Fruit fly (Drosophila melanogaster) whole organism, embryonic: ENCODE measurements around the gene Rab19.

Experiments used
- Awh ChIP-seq: fragments of 200-800 bp; sonication (Bioruptor generic); IDR thresholded peaks from 2 replicates; pipeline ENCODE4, ENCODE4 v1.3.6; 2022; ENCODE audit warnings: missing biosample characterization, missing genetic modification characterization
- B-H1 ChIP-seq: fragments of 200-800 bp; sonication (Bioruptor generic); IDR thresholded peaks from 3 replicates; pipeline ENCODE4 v1.3.6; 2022; ENCODE audit warnings: missing biosample characterization, missing genetic modification characterization
- BEAF-32 ChIP-seq: fragments of 200-800 bp; sonication (Bioruptor generic); optimal IDR thresholded peaks from 3 replicates; lab custom pipeline; 2017; ENCODE audit warnings: missing biosample characterization, missing genetic modification characterization, mild to moderate bottlenecking, moderate library complexity, missing genetic modification reagents
- Bdp1 ChIP-seq: fragments of 200-800 bp; sonication (Bioruptor generic); optimal IDR thresholded peaks from 3 replicates; lab custom pipeline; 2016; ENCODE audit warnings: missing biosample characterization, missing genetic modification characterization
- CG11398 ChIP-seq: fragments of 200-800 bp; sonication (Bioruptor generic); optimal IDR thresholded peaks from 2 replicates; lab custom pipeline; 2016; ENCODE audit warnings: missing biosample characterization, missing genetic modification characterization
- CG11723 ChIP-seq: fragments of 200-800 bp; sonication (Bioruptor generic); optimal IDR thresholded peaks from 2 replicates; lab custom pipeline; 2017; ENCODE audit warnings: missing biosample characterization, mild to moderate bottlenecking, missing genetic modification characterization
- CG12155 ChIP-seq: fragments of 200-800 bp; sonication (Bioruptor generic); optimal IDR thresholded peaks from 3 replicates; lab custom pipeline; 2016; ENCODE audit warnings: missing biosample characterization, missing genetic modification characterization
- CG12744 ChIP-seq: fragments of 200-800 bp; sonication (Bioruptor generic); optimal IDR thresholded peaks from 2 replicates; lab custom pipeline; 2016; ENCODE audit warnings: missing biosample characterization, missing genetic modification characterization
- CG13296 ChIP-seq: fragments of 200-800 bp; sonication (Bioruptor generic); optimal IDR thresholded peaks from 3 replicates; lab custom pipeline; 2018; ENCODE audit warnings: missing biosample characterization, mild to moderate bottlenecking, missing genetic modification characterization
- CG13424 ChIP-seq: fragments of 200-800 bp; sonication (Bioruptor generic); optimal IDR thresholded peaks from 2 replicates; lab custom pipeline; 2019; ENCODE audit warnings: missing biosample characterization, mild to moderate bottlenecking, missing genetic modification characterization, moderate library complexity
- CG14860 ChIP-seq: fragments of 200-800 bp; sonication (Bioruptor generic); IDR thresholded peaks from 3 replicates; pipeline ENCODE4 v1.3.6; 2022; ENCODE audit warnings: missing biosample characterization, missing genetic modification characterization; ENCODE audit not compliant: partially characterized antibody
- CG15269 ChIP-seq: fragments of 200-800 bp; sonication (Bioruptor generic); optimal IDR thresholded peaks from 2 replicates; lab custom pipeline; 2018; ENCODE audit warnings: missing biosample characterization, mild to moderate bottlenecking, missing genetic modification characterization, moderate library complexity
- CG1529 ChIP-seq: fragments of 200-800 bp; sonication (Bioruptor generic); optimal IDR thresholded peaks from 3 replicates; lab custom pipeline; 2018; ENCODE audit warnings: missing biosample characterization, missing genetic modification characterization
- CG17328 ChIP-seq: fragments of 200-800 bp; sonication (Bioruptor generic); IDR thresholded peaks from 2 replicates; pipeline ENCODE4 v1.3.6; 2022; ENCODE audit warnings: missing biosample characterization, missing genetic modification characterization
- CG2116 ChIP-seq: fragments of 200-800 bp; sonication (Bioruptor generic); optimal IDR thresholded peaks from 3 replicates; lab custom pipeline; 2018; ENCODE audit warnings: missing biosample characterization, mild to moderate bottlenecking, missing genetic modification characterization
- CG30403 ChIP-seq: fragments of 200-800 bp; sonication (Bioruptor generic); optimal IDR thresholded peaks from 3 replicates; lab custom pipeline; 2016; ENCODE audit warnings: missing biosample characterization, missing genetic modification characterization
- CG31365 ChIP-seq: fragments of 200-800 bp; sonication (Bioruptor generic); optimal IDR thresholded peaks from 2 replicates; lab custom pipeline; 2018; ENCODE audit warnings: missing biosample characterization, mild to moderate bottlenecking, missing genetic modification characterization
- CG34224 ChIP-seq: fragments of 200-800 bp; sonication (Bioruptor generic); IDR thresholded peaks from 3 replicates; pipeline ENCODE4 v1.3.6; 2022; ENCODE audit warnings: missing biosample characterization, missing genetic modification characterization; ENCODE audit not compliant: partially characterized antibody
- CG34422 ChIP-seq: fragments of 200-800 bp; sonication (Bioruptor generic); IDR thresholded peaks from 3 replicates; pipeline ENCODE4 v1.3.6; 2022; ENCODE audit warnings: missing biosample characterization, missing genetic modification characterization
- CG4820 ChIP-seq: fragments of 200-800 bp; sonication (Bioruptor generic); optimal IDR thresholded peaks from 3 replicates; lab custom pipeline; 2016; ENCODE audit warnings: missing biosample characterization, missing genetic modification characterization
- CG5953 ChIP-seq: fragments of 200-800 bp; sonication (Bioruptor generic); IDR thresholded peaks from 2 replicates; pipeline ENCODE4 v1.3.6; 2022; ENCODE audit warnings: missing biosample characterization, missing genetic modification characterization
- CG8089 ChIP-seq: fragments of 200-800 bp; sonication (Bioruptor generic); optimal IDR thresholded peaks from 3 replicates; lab custom pipeline; 2016; ENCODE audit warnings: missing biosample characterization, missing genetic modification characterization
- CG8388 ChIP-seq: fragments of 200-800 bp; sonication (Bioruptor generic); optimal IDR thresholded peaks from 2 replicates; lab custom pipeline; 2019; ENCODE audit warnings: missing biosample characterization, mild to moderate bottlenecking, missing genetic modification characterization, moderate library complexity
- CG8944 ChIP-seq: fragments of 200-800 bp; sonication (Bioruptor generic); optimal IDR thresholded peaks from 3 replicates; lab custom pipeline; 2016; ENCODE audit warnings: missing biosample characterization, missing genetic modification characterization
- CG9932 ChIP-seq: fragments of 200-800 bp; sonication (Bioruptor generic); IDR thresholded peaks from 2 replicates; pipeline ENCODE4 v1.3.6; 2022; ENCODE audit warnings: missing biosample characterization, missing genetic modification characterization
- Dref ChIP-seq: fragments of 200-800 bp; sonication (Bioruptor generic); IDR thresholded peaks from 2 replicates; pipeline ENCODE4 v1.3.6; 2022; ENCODE audit warnings: missing biosample characterization, missing genetic modification characterization
- E2f1 ChIP-seq: fragments of 200-800 bp; sonication (Bioruptor generic); IDR thresholded peaks from 2 replicates; pipeline ENCODE4 v1.3.6; 2022; ENCODE audit warnings: missing biosample characterization, missing genetic modification characterization
- Ets97D ChIP-seq: fragments of 200-800 bp; sonication (Bioruptor generic); optimal IDR thresholded peaks from 3 replicates; lab custom pipeline; 2016; ENCODE audit warnings: missing biosample characterization, missing genetic modification characterization
- HmgD ChIP-seq: fragments of 200-800 bp; sonication (Bioruptor generic); optimal IDR thresholded peaks from 3 replicates; lab custom pipeline; 2016; ENCODE audit warnings: missing biosample characterization, missing genetic modification characterization
- Lim3 ChIP-seq: fragments of 200-800 bp; sonication (Bioruptor generic); IDR thresholded peaks from 2 replicates; pipeline ENCODE4 v1.3.6; 2022; ENCODE audit warnings: missing biosample characterization, missing genetic modification characterization
- MBD-R2 ChIP-seq: fragments of 200-800 bp; sonication (Bioruptor generic); IDR thresholded peaks from 2 replicates; pipeline ENCODE4 v1.3.6; 2022; ENCODE audit warnings: missing biosample characterization, missing genetic modification characterization
- NC2α ChIP-seq: fragments of 200-800 bp; sonication (Bioruptor generic); optimal IDR thresholded peaks from 2 replicates; lab custom pipeline; 2016; ENCODE audit warnings: missing biosample characterization, missing genetic modification characterization
- NFAT ChIP-seq: fragments of 200-800 bp; sonication (Bioruptor generic); IDR thresholded peaks from 2 replicates; pipeline ENCODE4 v1.3.6; 2022; ENCODE audit warnings: missing biosample characterization, missing genetic modification characterization
- NK7.1 ChIP-seq: fragments of 200-800 bp; sonication (Bioruptor generic); optimal IDR thresholded peaks from 3 replicates; lab custom pipeline; 2016; ENCODE audit warnings: missing biosample characterization, missing genetic modification characterization
- ap ChIP-seq: fragments of 200-800 bp; sonication (Bioruptor generic); IDR thresholded peaks from 2 replicates; pipeline ENCODE4 v1.3.6; 2022; ENCODE audit warnings: missing biosample characterization, missing genetic modification characterization
- chif ChIP-seq, 2 experiments: fragments of 200-800 bp; sonication (Bioruptor generic); optimal IDR thresholded peaks; 3 replicates each; lab custom pipeline; 2016; ENCODE audit warnings: missing biosample characterization in 2 of 2, missing genetic modification characterization in 2 of 2
- chinmo ChIP-seq: fragments of 200-800 bp; sonication (Bioruptor generic); IDR thresholded peaks from 4 replicates; pipeline ENCODE4 v1.3.6; 2022; ENCODE audit warnings: missing biosample characterization, missing genetic modification characterization; ENCODE audit not compliant: partially characterized antibody
- danr ChIP-seq: fragments of 200-800 bp; sonication (Bioruptor generic); IDR thresholded peaks from 2 replicates; pipeline ENCODE4 v1.3.6; 2022; ENCODE audit warnings: missing biosample characterization, missing genetic modification characterization
- dmrt99B ChIP-seq: fragments of 200-800 bp; sonication (Bioruptor generic); optimal IDR thresholded peaks from 2 replicates; lab custom pipeline; 2018; ENCODE audit warnings: missing biosample characterization, mild to moderate bottlenecking, missing genetic modification characterization, moderate library complexity
- emc ChIP-seq: fragments of 200-800 bp; sonication (Bioruptor generic); optimal IDR thresholded peaks from 2 replicates; lab custom pipeline; 2016; ENCODE audit warnings: missing biosample characterization, missing genetic modification characterization
- gem ChIP-seq: fragments of 200-800 bp; sonication (Bioruptor generic); optimal IDR thresholded peaks from 2 replicates; lab custom pipeline; 2019; ENCODE audit warnings: missing biosample characterization, mild to moderate bottlenecking, missing genetic modification characterization, moderate library complexity
- jigr1 ChIP-seq: fragments of 200-800 bp; sonication (Bioruptor generic); IDR thresholded peaks from 3 replicates; pipeline ENCODE4 v1.3.6; 2022; ENCODE audit warnings: missing biosample characterization, missing genetic modification characterization
- kay ChIP-seq: fragments of 200-800 bp; sonication (Bioruptor generic); optimal IDR thresholded peaks from 2 replicates; lab custom pipeline; 2016; ENCODE audit warnings: missing biosample characterization, missing genetic modification characterization
- kni ChIP-seq: fragments of 200-800 bp; sonication (Bioruptor generic); optimal IDR thresholded peaks from 3 replicates; lab custom pipeline; 2017; ENCODE audit warnings: mild to moderate bottlenecking, missing biosample characterization, missing genetic modification reagents, missing genetic modification characterization
- lab ChIP-seq: fragments of 200-800 bp; sonication (Bioruptor generic); optimal IDR thresholded peaks from 3 replicates; lab custom pipeline; 2017; ENCODE audit warnings: missing biosample characterization, missing genetic modification characterization, mild to moderate bottlenecking, moderate library complexity, missing genetic modification reagents
- lilli ChIP-seq: fragments of 200-800 bp; sonication (Bioruptor generic); optimal IDR thresholded peaks from 3 replicates; lab custom pipeline; 2016; ENCODE audit warnings: missing biosample characterization, missing genetic modification characterization
- mirr ChIP-seq: fragments of 200-800 bp; sonication (Bioruptor generic); optimal IDR thresholded peaks from 3 replicates; lab custom pipeline; 2018; ENCODE audit warnings: missing biosample characterization, mild to moderate bottlenecking, missing genetic modification characterization
- pnt ChIP-seq: fragments of 200-800 bp; sonication (Bioruptor generic); optimal IDR thresholded peaks from 3 replicates; lab custom pipeline; 2016; ENCODE audit warnings: missing biosample characterization, missing genetic modification characterization
- psq ChIP-seq: fragments of 200-800 bp; sonication (Bioruptor generic); optimal IDR thresholded peaks from 2 replicates; lab custom pipeline; 2017; ENCODE audit warnings: missing biosample characterization, missing genetic modification characterization
- salm ChIP-seq: fragments of 200-800 bp; sonication (Bioruptor generic); optimal IDR thresholded peaks from 2 replicates; lab custom pipeline; 2018; ENCODE audit warnings: missing biosample characterization, mild to moderate bottlenecking, missing genetic modification characterization
- sqz ChIP-seq: fragments of 200-800 bp; sonication (Bioruptor generic); optimal IDR thresholded peaks from 3 replicates; lab custom pipeline; 2018; ENCODE audit warnings: missing biosample characterization, mild to moderate bottlenecking, missing genetic modification characterization
- unpg ChIP-seq: fragments of 200-800 bp; sonication (Bioruptor generic); optimal IDR thresholded peaks from 3 replicates; lab custom pipeline; 2018; ENCODE audit warnings: missing biosample characterization, mild to moderate bottlenecking, missing genetic modification characterization, moderate library complexity

Rab19 gene

DNA sequence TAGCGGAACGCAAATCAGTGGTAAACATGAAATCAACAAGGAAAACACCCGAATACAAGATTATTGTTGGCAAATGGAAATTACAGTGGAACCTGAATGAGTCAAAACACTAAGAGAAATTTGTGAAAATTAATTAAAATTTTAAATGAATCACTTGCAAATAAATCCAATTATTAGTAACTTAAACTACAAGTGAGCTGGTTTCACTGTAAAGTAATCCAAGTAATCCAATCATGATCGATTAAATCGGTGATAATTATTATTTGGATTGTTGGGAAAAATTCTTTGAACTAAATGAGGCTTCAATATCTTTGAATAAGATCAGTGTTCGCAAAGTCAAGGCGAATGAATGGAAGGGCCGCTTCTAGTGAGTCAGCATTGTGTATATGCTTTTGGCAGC, 8.4 kb upstream of the Rab19 start (continued):
- TF ChIP-seq chif (GFP tag; optimal IDR thresholded peaks at IDR 0.05; lab: Kevin White, UChicago) (no peak), Lim3 (GFP tag; lab: Robert Waterston, UW) (no peak), BEAF-32 (GFP tag; lab: Kevin White, UChicago) (no peak), CG17328 (no peak), CG8388 (no peak), CG30403 (GFP tag; lab: Kevin White, UChicago) (peak; percentile 29), CG13424 (tag; lab: Kevin White, UChicago) (peak; percentile 36), CG31365 (tag; lab: Kevin White, UChicago) (no peak), lilli (GFP tag; lab: Kevin White, UChicago) (peak; percentile 6), NC2α (no peak), CG12155 (GFP tag; lab: Kevin White, UChicago) (peak; percentile 13), emc (GFP tag; lab: Kevin White, UChicago) (no peak), kni (GFP tag; lab: Kevin White, UChicago) (no peak), CG1529 (GFP tag; lab: Kevin White, UChicago) (no peak), MBD-R2 (GFP tag; lab: Robert Waterston, UW) (no peak), CG13296 (peak; percentile 25), pnt (GFP tag; lab: Kevin White, UChicago) (no peak), CG8089 (GFP tag; lab: Kevin White, UChicago) (no peak), psq (GFP tag; lab: Kevin White, UChicago) (no peak), salm (tag; lab: Kevin White, UChicago) (no peak), NK7.1 (no peak), CG2116 (GFP tag; lab: Kevin White, UChicago) (no peak), chinmo (GFP tag; lab: Robert Waterston, UW) (no peak), sqz (GFP tag; lab: Kevin White, UChicago) (no peak), jigr1 (GFP tag; lab: Robert Waterston, UW) (no peak), CG14860 (GFP tag; lab: Robert Waterston, UW) (no peak), unpg (GFP tag; lab: Kevin White, UChicago) (peak; percentile 30), CG11723 (no peak), CG34224 (GFP tag; lab: Robert Waterston, UW) (no peak), gem (tag; lab: Kevin White, UChicago) (peak; percentile 56), dmrt99B (peak; percentile 17), CG5953 (GFP tag; lab: Robert Waterston, UW) (no peak), CG12744 (GFP tag; lab: Kevin White, UChicago) (no peak), CG4820 (no peak), CG9932 (GFP tag; lab: Robert Waterston, UW) (peak; percentile 34; the same call in 1 of the 2 replicates), B-H1 (GFP tag; lab: Robert Waterston, UW) (no peak), CG15269 (tag; lab: Kevin White, UChicago) (peak; percentile 65), ap (GFP tag; lab: Robert Waterston, UW) (no peak), CG8944 (GFP tag; lab: Kevin White, UChicago) (no peak), E2f1 (GFP tag; lab: Robert Waterston, UW) (no peak), danr (GFP tag; lab: Robert Waterston, UW) (no peak), Bdp1 (GFP tag; lab: Kevin White, UChicago) (no peak), HmgD (GFP tag; lab: Kevin White, UChicago) (no peak), Awh (GFP tag; lab: Robert Waterston, UW) (no peak), Dref (no peak), kay (GFP tag; lab: Kevin White, UChicago) (peak; percentile 43), Ets97D (GFP tag; lab: Kevin White, UChicago) (no peak), CG34422 (no peak), mirr (GFP tag; lab: Kevin White, UChicago) (no peak), CG11398 (GFP tag; lab: Kevin White, UChicago) (no peak), lab (GFP tag; lab: Kevin White, UChicago) (peak; percentile 55), NFAT (GFP tag; lab: Robert Waterston, UW) (no peak)
